Fruit fly (Drosophila melanogaster) S2 (cell line): ENCODE data around the gene CG7255.

ENCODE experiments used
- CG8478 ChIP-seq: fragments of >200 bp; optimal IDR thresholded peaks from 2 replicates; lab custom pipeline; 2018
- CTCF ChIP-seq, 2 experiments: fragments of >200 bp; optimal IDR thresholded peaks; 2 replicates each; lab custom pipeline; 2018

DNA sequence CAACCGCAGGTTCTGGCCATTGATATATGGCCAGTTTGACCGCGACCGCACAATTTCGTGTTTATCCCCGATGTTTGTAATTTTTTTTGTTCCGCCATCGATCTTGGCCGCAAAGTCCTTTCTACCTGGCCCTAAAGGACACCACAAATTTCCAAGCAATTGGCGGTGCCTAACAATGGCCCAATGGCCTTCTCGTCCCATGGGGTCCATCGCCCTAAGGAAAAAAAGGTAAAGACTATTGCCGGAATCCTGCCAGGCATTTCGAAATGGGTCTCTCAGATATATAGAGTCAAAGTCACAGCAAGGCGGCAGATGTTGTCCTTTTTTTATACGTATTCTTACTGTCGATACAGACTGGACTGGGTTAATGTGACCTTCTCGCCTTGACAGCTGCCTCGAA, 42.0 kb upstream of the CG7255 start:
- no peak for TF ChIP-seq CG8478 (lab: Kevin White, UChicago)
- no peak for TF ChIP-seq CTCF (optimal IDR thresholded peaks at IDR 0.05; lab: Kevin White, UChicago)
